Fruit fly (Drosophila melanogaster) whole organism, prepupa: ENCODE measurements around the gene par-6.

Experiments used
- Blimp-1 ChIP-seq: fragments of 200-800 bp; sonication (Bioruptor generic); optimal IDR thresholded peaks from 3 replicates; lab custom pipeline; 2017; ENCODE audit warnings: missing biosample characterization, missing genetic modification characterization, mild to moderate bottlenecking, moderate library complexity, missing genetic modification reagents
- CG10631 ChIP-seq: fragments of 200-800 bp; sonication (Bioruptor generic); optimal IDR thresholded peaks from 2 replicates; lab custom pipeline; 2016; ENCODE audit warnings: missing biosample characterization, missing genetic modification characterization
- CG10669 ChIP-seq: fragments of 200-800 bp; sonication (Bioruptor generic); optimal IDR thresholded peaks from 3 replicates; lab custom pipeline; 2018; ENCODE audit warnings: missing biosample characterization, mild to moderate bottlenecking, missing genetic modification characterization, moderate library complexity
- CG11294 ChIP-seq: fragments of 200-800 bp; sonication (Bioruptor generic); IDR thresholded peaks from 2 replicates; pipeline ENCODE4 v1.3.6; 2022; ENCODE audit warnings: missing biosample characterization, missing genetic modification characterization
- CG11762 ChIP-seq: fragments of 200-800 bp; sonication (Bioruptor generic); optimal IDR thresholded peaks from 3 replicates; lab custom pipeline; 2016; ENCODE audit warnings: missing biosample characterization, missing genetic modification characterization; ENCODE audit not compliant: insufficient read depth
- CG11902 ChIP-seq: fragments of 200-800 bp; sonication (Bioruptor generic); optimal IDR thresholded peaks from 3 replicates; lab custom pipeline; 2016; ENCODE audit warnings: missing biosample characterization, missing genetic modification characterization
- CG15336 ChIP-seq: fragments of 200-800 bp; sonication (Bioruptor generic); IDR thresholded peaks from 2 replicates; pipeline ENCODE4 v1.3.6; 2022; ENCODE audit warnings: missing biosample characterization, missing genetic modification characterization
- CG1621 ChIP-seq: fragments of 200-800 bp; sonication (Bioruptor generic); optimal IDR thresholded peaks from 3 replicates; lab custom pipeline; 2018; ENCODE audit warnings: missing biosample characterization, mild to moderate bottlenecking, missing genetic modification characterization
- CG16779 ChIP-seq: fragments of 200-800 bp; sonication (Bioruptor generic); optimal IDR thresholded peaks from 3 replicates; lab custom pipeline; 2017; ENCODE audit warnings: missing biosample characterization, mild to moderate bottlenecking, missing genetic modification characterization
- CG3032 ChIP-seq: fragments of 200-800 bp; optimal IDR thresholded peaks from 2 replicates; lab custom pipeline; 2019; ENCODE audit warnings: missing biosample characterization, mild to moderate bottlenecking, missing genetic modification characterization, moderate library complexity
- CG32006 ChIP-seq: fragments of 200-800 bp; sonication (Bioruptor generic); optimal IDR thresholded peaks from 3 replicates; lab custom pipeline; 2017; ENCODE audit warnings: missing biosample characterization, mild to moderate bottlenecking, missing genetic modification characterization
- CG34406 ChIP-seq: fragments of 200-800 bp; sonication (Bioruptor generic); optimal IDR thresholded peaks from 3 replicates; lab custom pipeline; 2016; ENCODE audit warnings: missing biosample characterization, missing genetic modification characterization
- CG4318 ChIP-seq: fragments of 200-800 bp; sonication (Bioruptor generic); optimal IDR thresholded peaks from 3 replicates; lab custom pipeline; 2017; ENCODE audit warnings: missing biosample characterization, mild to moderate bottlenecking, missing genetic modification characterization
- CG6163 ChIP-seq: fragments of 200-800 bp; sonication (Bioruptor generic); IDR thresholded peaks from 3 replicates; pipeline ENCODE4 v1.3.6; 2022; ENCODE audit warnings: missing biosample characterization, missing genetic modification characterization
- CG6792 ChIP-seq: fragments of 200-800 bp; sonication (Bioruptor generic); optimal IDR thresholded peaks from 3 replicates; lab custom pipeline; 2016; ENCODE audit warnings: missing biosample characterization, missing genetic modification characterization
- CG6808 ChIP-seq: fragments of 200-800 bp; sonication (Bioruptor generic); optimal IDR thresholded peaks from 3 replicates; lab custom pipeline; 2017; ENCODE audit warnings: missing biosample characterization, missing genetic modification characterization, mild to moderate bottlenecking, moderate library complexity, missing genetic modification reagents
- CG6854 ChIP-seq: fragments of 200-800 bp; sonication (Bioruptor generic); optimal IDR thresholded peaks from 2 replicates; lab custom pipeline; 2017; ENCODE audit warnings: missing biosample characterization, mild to moderate bottlenecking, missing genetic modification characterization
- CG7368 ChIP-seq: fragments of 200-800 bp; sonication (Bioruptor generic); optimal IDR thresholded peaks from 3 replicates; lab custom pipeline; 2016; ENCODE audit warnings: missing biosample characterization, missing genetic modification characterization
- CG8119 ChIP-seq: fragments of 200-800 bp; sonication (Bioruptor generic); IDR thresholded peaks from 3 replicates; pipeline ENCODE4 v1.3.6; 2022; ENCODE audit warnings: missing biosample characterization, missing genetic modification characterization
- CG8319 ChIP-seq: fragments of 200-800 bp; sonication (Bioruptor generic); optimal IDR thresholded peaks from 3 replicates; lab custom pipeline; 2016; ENCODE audit warnings: missing biosample characterization, missing genetic modification characterization
- CG8632 ChIP-seq: fragments of 200-800 bp; sonication (Bioruptor generic); optimal IDR thresholded peaks from 3 replicates; lab custom pipeline; 2016; ENCODE audit warnings: missing biosample characterization, missing genetic modification characterization
- CG9139 ChIP-seq: fragments of 200-800 bp; sonication (Bioruptor generic); optimal IDR thresholded peaks from 3 replicates; lab custom pipeline; 2017; ENCODE audit warnings: missing biosample characterization, mild to moderate bottlenecking, missing genetic modification characterization
- Eip75B ChIP-seq: fragments of 200-800 bp; sonication (Bioruptor generic); optimal IDR thresholded peaks from 3 replicates; lab custom pipeline; 2016; ENCODE audit warnings: missing biosample characterization, missing genetic modification characterization
- Eip78C ChIP-seq: fragments of 200-800 bp; sonication (Bioruptor generic); peaks from one replicate; lab custom pipeline; 2016; ENCODE audit warnings: missing biosample characterization, missing genetic modification characterization
- Ets21C ChIP-seq: fragments of 200-800 bp; sonication (Bioruptor generic); optimal IDR thresholded peaks from 3 replicates; lab custom pipeline; 2016; ENCODE audit warnings: missing biosample characterization, missing genetic modification characterization
- Ets96B ChIP-seq: fragments of 200-800 bp; optimal IDR thresholded peaks from 2 replicates; lab custom pipeline; 2019; ENCODE audit warnings: missing biosample characterization, mild to moderate bottlenecking, missing genetic modification characterization, moderate library complexity
- Gug ChIP-seq: fragments of 200-800 bp; sonication (Bioruptor generic); IDR thresholded peaks from 2 replicates; pipeline ENCODE4 v1.3.6; 2022; ENCODE audit warnings: missing biosample characterization, missing genetic modification characterization
- Hr38 ChIP-seq: sonication (Bioruptor generic); optimal IDR thresholded peaks from 2 replicates; lab custom pipeline; 2016; ENCODE audit warnings: missing biosample characterization, missing genetic modification characterization
- Hr39 ChIP-seq: fragments of 200-800 bp; sonication (Bioruptor generic); optimal IDR thresholded peaks from 2 replicates; lab custom pipeline; 2016; ENCODE audit warnings: missing biosample characterization, missing genetic modification characterization
- Hr4 ChIP-seq: fragments of 200-800 bp; sonication (Bioruptor generic); optimal IDR thresholded peaks from 3 replicates; lab custom pipeline; 2016; ENCODE audit warnings: missing biosample characterization, missing genetic modification characterization
- Lpt ChIP-seq: fragments of 200-800 bp; sonication (Bioruptor generic); optimal IDR thresholded peaks from 3 replicates; lab custom pipeline; 2016; ENCODE audit warnings: missing biosample characterization, missing genetic modification characterization
- Met ChIP-seq: fragments of 200-800 bp; sonication (Bioruptor generic); optimal IDR thresholded peaks from 3 replicates; lab custom pipeline; 2016; ENCODE audit warnings: missing biosample characterization, missing genetic modification characterization
- OdsH ChIP-seq: fragments of 200-800 bp; sonication (Bioruptor generic); optimal IDR thresholded peaks from 3 replicates; lab custom pipeline; 2016; ENCODE audit warnings: missing biosample characterization, missing genetic modification characterization
- Smox ChIP-seq: fragments of 200-800 bp; sonication (Bioruptor generic); optimal IDR thresholded peaks from 3 replicates; lab custom pipeline; 2016; ENCODE audit warnings: missing biosample characterization, missing genetic modification characterization
- Sox102F ChIP-seq: fragments of 200-800 bp; sonication (Bioruptor generic); optimal IDR thresholded peaks from 2 replicates; lab custom pipeline; 2016; ENCODE audit warnings: missing biosample characterization, mild to moderate bottlenecking, missing genetic modification characterization
- Sox14 ChIP-seq: fragments of 200-800 bp; sonication (Bioruptor generic); optimal IDR thresholded peaks from 3 replicates; lab custom pipeline; 2016; ENCODE audit warnings: missing biosample characterization, missing genetic modification characterization
- achi ChIP-seq: fragments of 200-800 bp; sonication (Bioruptor generic); optimal IDR thresholded peaks from 3 replicates; lab custom pipeline; 2016; ENCODE audit warnings: missing biosample characterization, missing genetic modification characterization
- acj6 ChIP-seq: fragments of 200-800 bp; sonication (Bioruptor generic); optimal IDR thresholded peaks from 3 replicates; lab custom pipeline; 2016; ENCODE audit warnings: missing biosample characterization, missing genetic modification characterization
- cyc ChIP-seq: fragments of 200-800 bp; sonication (Bioruptor generic); optimal IDR thresholded peaks from 3 replicates; lab custom pipeline; 2016; ENCODE audit warnings: missing biosample characterization, missing genetic modification characterization
- dac ChIP-seq: fragments of 200-800 bp; sonication (Bioruptor generic); optimal IDR thresholded peaks from 2 replicates; lab custom pipeline; 2017; ENCODE audit warnings: missing biosample characterization, mild to moderate bottlenecking, missing genetic modification characterization
- dsx ChIP-seq: fragments of 200-800 bp; optimal IDR thresholded peaks from 3 replicates; lab custom pipeline; 2019; ENCODE audit warnings: missing biosample characterization, mild to moderate bottlenecking, missing genetic modification characterization, moderate library complexity; ENCODE audit not compliant: poor library complexity, severe bottlenecking
- eg ChIP-seq: fragments of 200-800 bp; sonication (Bioruptor generic); IDR thresholded peaks from 3 replicates; pipeline ENCODE4 v1.3.6; 2022; ENCODE audit warnings: missing biosample characterization, missing genetic modification characterization
- esn ChIP-seq: fragments of 200-800 bp; sonication (Bioruptor generic); optimal IDR thresholded peaks from 2 replicates; lab custom pipeline; 2016; ENCODE audit warnings: missing biosample characterization, mild to moderate bottlenecking, missing genetic modification characterization, moderate library complexity
- fd59A ChIP-seq: fragments of 200-800 bp; sonication (Bioruptor generic); optimal IDR thresholded peaks from 2 replicates; lab custom pipeline; 2017; ENCODE audit warnings: missing biosample characterization, mild to moderate bottlenecking, missing genetic modification characterization, missing genetic modification reagents
- fd85E ChIP-seq: fragments of 200-800 bp; sonication (Bioruptor generic); optimal IDR thresholded peaks from 3 replicates; lab custom pipeline; 2016; ENCODE audit warnings: missing biosample characterization, missing genetic modification characterization
- fkh ChIP-seq: fragments of 200-800 bp; sonication (Bioruptor generic); optimal IDR thresholded peaks from 3 replicates; lab custom pipeline; 2017; ENCODE audit warnings: missing biosample characterization, mild to moderate bottlenecking, missing genetic modification characterization, moderate library complexity
- net ChIP-seq: fragments of 200-800 bp; sonication (Bioruptor generic); optimal IDR thresholded peaks from 3 replicates; lab custom pipeline; 2016; ENCODE audit warnings: missing biosample characterization, missing genetic modification characterization
- pdm3 ChIP-seq: fragments of 200-800 bp; sonication (Bioruptor generic); optimal IDR thresholded peaks from 3 replicates; lab custom pipeline; 2016; ENCODE audit warnings: missing biosample characterization, missing genetic modification characterization
- spab ChIP-seq: fragments of 200-800 bp; sonication (Bioruptor generic); optimal IDR thresholded peaks from 2 replicates; lab custom pipeline; 2017; ENCODE audit warnings: missing biosample characterization, mild to moderate bottlenecking, missing genetic modification characterization, missing genetic modification reagents
- ss ChIP-seq, 2 experiments: fragments of 200-800 bp; sonication (Bioruptor generic); optimal IDR thresholded peaks; 2 replicates in 1 of 2; 3 replicates in 1 of 2; lab custom pipeline; 2017 to 2018; ENCODE audit warnings: mild to moderate bottlenecking in 2 of 2, missing biosample characterization in 2 of 2, missing genetic modification characterization in 2 of 2, moderate library complexity in 1 of 2
- svp ChIP-seq: fragments of 200-800 bp; sonication (Bioruptor generic); peaks from one replicate; lab custom pipeline; 2016; ENCODE audit warnings: missing biosample characterization, missing genetic modification characterization
- topi ChIP-seq: fragments of 200-800 bp; sonication (Bioruptor generic); optimal IDR thresholded peaks from 3 replicates; lab custom pipeline; 2016; ENCODE audit warnings: missing biosample characterization, missing genetic modification characterization
- vri ChIP-seq: fragments of 200-800 bp; sonication (Bioruptor generic); optimal IDR thresholded peaks from 3 replicates; lab custom pipeline; 2016; ENCODE audit warnings: missing biosample characterization, mild to moderate bottlenecking, missing genetic modification characterization

Gene par-6

DNA sequence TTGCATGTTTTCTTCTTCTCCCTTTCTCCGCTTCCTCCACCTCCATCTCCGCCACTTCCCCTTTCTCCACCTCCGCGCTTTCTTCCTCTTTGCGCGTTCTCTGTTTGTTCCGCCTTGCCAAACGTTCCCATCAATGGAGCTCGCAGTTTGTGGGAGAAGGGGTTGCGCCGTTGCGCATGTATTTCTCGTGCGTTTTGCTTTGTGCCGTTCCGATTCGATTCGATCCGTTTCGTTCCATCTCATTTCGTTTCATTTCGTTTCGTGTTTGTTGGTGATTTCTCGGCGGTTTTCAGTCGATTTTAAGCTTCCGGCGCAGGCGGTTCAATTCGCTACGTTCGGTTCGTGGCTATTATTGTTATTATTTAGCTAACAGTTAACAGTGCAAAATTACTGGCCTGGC, 19.8 kb downstream of the par-6 start:
- peak; percentile 67 for TF ChIP-seq fkh
- TF ChIP-seq achi: no peak
- TF ChIP-seq vri (GFP tag; lab: Kevin White, UChicago): peak; percentile 3
- 0 out of 2 replicates have a peak, but pooled peaks have one; percentile 31 for TF ChIP-seq CG15336
- no peak for TF ChIP-seq Smox (GFP tag; lab: Kevin White, UChicago)
- TF ChIP-seq CG16779 (tag; lab: Kevin White, UChicago): no peak
- TF ChIP-seq Blimp-1 (GFP tag; lab: Kevin White, UChicago): no peak
- TF ChIP-seq CG8119 (GFP tag; lab: Robert Waterston, UW): no peak
- no peak for TF ChIP-seq svp (GFP tag; lab: Kevin White, UChicago)
- TF ChIP-seq OdsH (GFP tag; lab: Kevin White, UChicago): no peak
- TF ChIP-seq CG3032: no peak
- no peak for TF ChIP-seq cyc (GFP tag; lab: Kevin White, UChicago)
- no peak for TF ChIP-seq CG11902 (GFP tag; lab: Kevin White, UChicago)
- no peak for TF ChIP-seq dac (GFP tag; lab: Kevin White, UChicago)
- TF ChIP-seq pdm3: no peak
- peak; percentile 49 for TF ChIP-seq eg (GFP tag; lab: Robert Waterston, UW)
- TF ChIP-seq fd85E (GFP tag; lab: Kevin White, UChicago): no peak
- TF ChIP-seq CG6808 (GFP tag; lab: Kevin White, UChicago): no peak
- TF ChIP-seq Sox102F (GFP tag; lab: Kevin White, UChicago): no peak
- TF ChIP-seq fd59A (GFP tag; lab: Kevin White, UChicago): no peak
- no peak for TF ChIP-seq spab (GFP tag; lab: Kevin White, UChicago)
- TF ChIP-seq CG11762 (GFP tag; lab: Kevin White, UChicago): no peak
- TF ChIP-seq Eip75B (GFP tag; lab: Kevin White, UChicago): no peak
- TF ChIP-seq net (GFP tag; lab: Kevin White, UChicago): peak; percentile 4
- TF ChIP-seq CG4318: no peak
- TF ChIP-seq CG9139 (GFP tag; lab: Kevin White, UChicago): peak; percentile 1
- no peak for TF ChIP-seq CG1621
- peak; percentile 61 for TF ChIP-seq CG6854 (GFP tag; lab: Kevin White, UChicago)
- TF ChIP-seq CG10669 (GFP tag; lab: Kevin White, UChicago): peak; percentile 55
- no peak for TF ChIP-seq CG34406 (GFP tag; lab: Kevin White, UChicago)
- TF ChIP-seq CG7368 (GFP tag; lab: Kevin White, UChicago): no peak
- TF ChIP-seq Eip78C (GFP tag; lab: Kevin White, UChicago): peak; percentile 74
- no peak for TF ChIP-seq Ets21C
- peak; percentile 22 for TF ChIP-seq esn (GFP tag; lab: Kevin White, UChicago)
- TF ChIP-seq ss (GFP tag; optimal IDR thresholded peaks at IDR 0.05; lab: Kevin White, UChicago): peak; percentile 31 to 61
- TF ChIP-seq topi: no peak
- TF ChIP-seq Gug (GFP tag; lab: Robert Waterston, UW): no peak
- TF ChIP-seq CG8319 (GFP tag; lab: Kevin White, UChicago): no peak
- TF ChIP-seq CG10631 (GFP tag; lab: Kevin White, UChicago): no peak
- TF ChIP-seq CG6163 (GFP tag; lab: Robert Waterston, UW): peak; percentile 72
- TF ChIP-seq Sox14 (GFP tag; lab: Kevin White, UChicago): peak; percentile 44
- peak; percentile 35 for TF ChIP-seq Lpt (GFP tag; lab: Kevin White, UChicago)
- TF ChIP-seq Ets96B (tag; lab: Kevin White, UChicago): no peak
- TF ChIP-seq CG8632 (GFP tag; lab: Kevin White, UChicago): no peak
- TF ChIP-seq CG32006 (GFP tag; lab: Kevin White, UChicago): no peak
- TF ChIP-seq CG11294 (GFP tag; lab: Robert Waterston, UW): no peak
- no peak for TF ChIP-seq acj6 (GFP tag; lab: Kevin White, UChicago)
- peak; percentile 10 for TF ChIP-seq dsx (GFP tag; lab: Kevin White, UChicago)
- no peak for TF ChIP-seq Hr38
- no peak for TF ChIP-seq Hr39 (GFP tag; lab: Kevin White, UChicago)
- no peak for TF ChIP-seq Met (GFP tag; lab: Kevin White, UChicago)
- no peak for TF ChIP-seq CG6792 (GFP tag; lab: Kevin White, UChicago)
- TF ChIP-seq Hr4 (GFP tag; lab: Kevin White, UChicago): no peak
